ENCODE assay signal across 5 fruit fly cellular contexts in the genomic region with DNA sequence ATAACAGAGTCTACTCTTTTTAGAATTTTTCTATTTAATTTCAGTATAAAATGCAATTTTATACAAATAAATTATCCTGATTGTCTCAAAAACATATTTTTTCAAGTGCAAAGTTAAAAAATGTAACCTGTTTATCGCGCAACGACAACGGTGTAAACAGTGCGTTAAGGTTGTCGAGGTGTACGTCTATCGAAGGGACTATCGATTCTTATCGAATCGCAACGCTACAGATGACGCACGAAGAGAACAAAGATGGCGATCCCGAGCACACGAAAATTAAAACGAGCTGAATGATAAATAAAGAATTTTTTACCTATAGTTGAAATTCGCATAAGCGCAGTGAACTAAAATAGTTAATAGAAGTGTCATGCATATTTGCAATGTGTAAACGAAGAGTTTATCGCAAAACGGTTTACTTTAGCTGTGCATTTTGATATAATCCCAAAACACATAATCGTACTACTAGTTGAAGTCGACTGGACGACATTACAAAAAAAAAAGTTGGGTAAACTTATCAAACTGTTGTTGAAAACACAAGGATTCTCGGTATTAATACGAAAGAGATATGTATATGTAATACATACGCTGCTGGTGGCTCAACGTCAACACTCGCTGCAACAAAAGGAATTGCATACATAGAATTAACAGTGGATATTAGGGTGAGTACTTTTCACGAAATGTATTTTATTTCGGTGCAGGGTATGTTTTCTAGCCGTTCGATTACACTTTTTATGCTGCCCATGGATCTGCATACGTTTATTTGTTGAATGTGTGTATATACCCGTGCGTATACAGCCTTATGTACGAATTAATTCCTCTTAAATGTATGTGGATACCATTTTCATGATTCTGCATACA.
TF ChIP-seq lines count a peak whose summit lies in the region.

A gene (plus strand): TSS at position 237 of the 858 bp plus-strand sequence.

TF ChIP-seq in whole organism, adult, 20 proteins besides CTCF, POLR2A, EP300 and RAD21 (continued from another document):
- peak; percentile 63 for TF ChIP-seq CG14711 (tag; optimal IDR thresholded peaks at IDR 0.05; lab: Kevin White, UChicago)
- no peak for TF ChIP-seq Hr96 (GFP tag; optimal IDR thresholded peaks at IDR 0.05; lab: Kevin White, UChicago)
- peak; percentile 70 for TF ChIP-seq CG1620 (GFP tag; optimal IDR thresholded peaks at IDR 0.05; lab: Kevin White, UChicago)
- peak; percentile 52 for TF ChIP-seq CG12768 (GFP tag; optimal IDR thresholded peaks at IDR 0.05; lab: Kevin White, UChicago)

TF ChIP-seq in whole organism, embryonic, 481 proteins besides CTCF, POLR2A, EP300 and RAD21 (continued from another document and continues in another):
- TF ChIP-seq CG4617 (GFP tag; optimal IDR thresholded peaks at IDR 0.05; lab: Kevin White, UChicago; ENCODE audit: borderline replicate concordance) (peak; percentile 49), Oli (tag; optimal IDR thresholded peaks at IDR 0.05; lab: Kevin White, UChicago) (no peak), fu2 (GFP tag; optimal IDR thresholded peaks at IDR 0.05; lab: Kevin White, UChicago) (peak; percentile 32), knrl (GFP tag; IDR thresholded peaks at IDR 0.05; lab: Robert Waterston, UW; ENCODE audit: partially characterized antibody) (peak; percentile 50; the same call in 1 of the 3 replicates), pfk (GFP tag; optimal IDR thresholded peaks at IDR 0.05; lab: Kevin White, UChicago) (peak; percentile 86), CG9817 (tag; optimal IDR thresholded peaks at IDR 0.05; lab: Kevin White, UChicago) (no peak), CG2875 (GFP tag; optimal IDR thresholded peaks at IDR 0.05; lab: Kevin White, UChicago) (peak; percentile 25), Nf-YB (GFP tag; optimal IDR thresholded peaks at IDR 0.05; lab: Kevin White, UChicago) (peak; percentile 38), org-1 (GFP tag; optimal IDR thresholded peaks at IDR 0.05; lab: Kevin White, UChicago) (no peak), twi (tag; optimal IDR thresholded peaks at IDR 0.05; lab: Kevin White, UChicago) (peak; percentile 43), Oaz (GFP tag; IDR thresholded peaks at IDR 0.05; lab: Robert Waterston, UW) (no peak), otp (GFP tag; IDR thresholded peaks at IDR 0.05; lab: Robert Waterston, UW) (no peak; the same call in 2 of the 3 replicates), CG30431 (GFP tag; optimal IDR thresholded peaks at IDR 0.05; lab: Kevin White, UChicago) (no peak), dmrt99B (tag; optimal IDR thresholded peaks at IDR 0.05; lab: Kevin White, UChicago) (peak; percentile 63), Awh (GFP tag; IDR thresholded peaks at IDR 0.05; lab: Robert Waterston, UW) (peak; percentile 52; the same call in 1 of the 2 replicates), Poxn (GFP tag; IDR thresholded peaks at IDR 0.05; lab: Robert Waterston, UW) (no peak), CG4707 (GFP tag; optimal IDR thresholded peaks at IDR 0.05; lab: Kevin White, UChicago) (no peak), D19B (GFP tag; optimal IDR thresholded peaks at IDR 0.05; lab: Kevin White, UChicago) (peak; percentile 64), CG11696 (GFP tag; IDR thresholded peaks at IDR 0.05; lab: Robert Waterston, UW) (no peak), ind (GFP tag; optimal IDR thresholded peaks at IDR 0.05; lab: Kevin White, UChicago) (peak; percentile 51), zen2 (GFP tag; IDR thresholded peaks at IDR 0.05; lab: Robert Waterston, UW; ENCODE audit: partially characterized antibody) (no peak), HLH54F (GFP tag; optimal IDR thresholded peaks at IDR 0.05; lab: Kevin White, UChicago) (peak; percentile 65), CG6175 (GFP tag; IDR thresholded peaks at IDR 0.05; lab: Robert Waterston, UW) (no peak), CG10366 (GFP tag; IDR thresholded peaks at IDR 0.05; lab: Robert Waterston, UW) (peak; percentile 63; the same call in 1 of the 2 replicates), CG11504 (tag; optimal IDR thresholded peaks at IDR 0.05; lab: Kevin White, UChicago) (peak; percentile 72), gsb-n (tag; optimal IDR thresholded peaks at IDR 0.05; lab: Kevin White, UChicago) (peak; percentile 31), psq (GFP tag; optimal IDR thresholded peaks at IDR 0.05; lab: Kevin White, UChicago) (no peak), Kr (GFP tag; optimal IDR thresholded peaks at IDR 0.05; lab: Kevin White, UChicago) (no peak)

TF ChIP-seq in whole organism, prepupa, 60 proteins besides CTCF, POLR2A, EP300 and RAD21 (continued from another document and continues in another):
- no peak for TF ChIP-seq CG32006 (GFP tag; optimal IDR thresholded peaks at IDR 0.05; lab: Kevin White, UChicago)
- TF ChIP-seq pdm3 (GFP tag; optimal IDR thresholded peaks at IDR 0.05; lab: Kevin White, UChicago): peak; percentile 73
- no peak; the same call in 1 of the 3 replicates for TF ChIP-seq eg (GFP tag; IDR thresholded peaks at IDR 0.05; lab: Robert Waterston, UW)
- TF ChIP-seq CG9139 (GFP tag; optimal IDR thresholded peaks at IDR 0.05; lab: Kevin White, UChicago): no peak
- TF ChIP-seq Sox14 (GFP tag; optimal IDR thresholded peaks at IDR 0.05; lab: Kevin White, UChicago): peak; percentile 80
- no peak for TF ChIP-seq CG6854 (GFP tag; optimal IDR thresholded peaks at IDR 0.05; lab: Kevin White, UChicago)
- peak; percentile 11 for TF ChIP-seq CG11902 (GFP tag; optimal IDR thresholded peaks at IDR 0.05; lab: Kevin White, UChicago)
- TF ChIP-seq lz (GFP tag; optimal IDR thresholded peaks at IDR 0.05; lab: Kevin White, UChicago): peak; percentile 61
- TF ChIP-seq CG8632 (GFP tag; optimal IDR thresholded peaks at IDR 0.05; lab: Kevin White, UChicago): no peak
- TF ChIP-seq Hr4 (GFP tag; optimal IDR thresholded peaks at IDR 0.05; lab: Kevin White, UChicago): peak; percentile 54
- TF ChIP-seq Eip93F (GFP tag; optimal IDR thresholded peaks at IDR 0.05; lab: Kevin White, UChicago): peak; percentile 21
- TF ChIP-seq CG1621 (tag; optimal IDR thresholded peaks at IDR 0.05; lab: Kevin White, UChicago): no peak
- 0 out of 2 replicates have a peak, but pooled peaks have one; percentile 31 for TF ChIP-seq CG15336 (GFP tag; IDR thresholded peaks at IDR 0.05; lab: Robert Waterston, UW)
- peak; percentile 12 for TF ChIP-seq Ets21C (GFP tag; optimal IDR thresholded peaks at IDR 0.05; lab: Kevin White, UChicago)
- peak; percentile 22 for TF ChIP-seq CG10669 (GFP tag; optimal IDR thresholded peaks at IDR 0.05; lab: Kevin White, UChicago)
- peak; percentile 5 for TF ChIP-seq Sox15 (GFP tag; optimal IDR thresholded peaks at IDR 0.05; lab: Kevin White, UChicago)
- peak; percentile 4 for TF ChIP-seq Sox102F (GFP tag; optimal IDR thresholded peaks at IDR 0.05; lab: Kevin White, UChicago)
- TF ChIP-seq Ets96B (tag; optimal IDR thresholded peaks at IDR 0.05; lab: Kevin White, UChicago): peak; percentile 24
- no peak; the same call in 2 of the 3 replicates for TF ChIP-seq CG8119 (GFP tag; IDR thresholded peaks at IDR 0.05; lab: Robert Waterston, UW)
- peak; percentile 66 for TF ChIP-seq esn (GFP tag; optimal IDR thresholded peaks at IDR 0.05; lab: Kevin White, UChicago)
- TF ChIP-seq CG6163 (GFP tag; IDR thresholded peaks at IDR 0.05; lab: Robert Waterston, UW): no peak
- no peak for TF ChIP-seq svp (GFP tag; lab: Kevin White, UChicago)
- no peak for TF ChIP-seq CG4318 (GFP tag; optimal IDR thresholded peaks at IDR 0.05; lab: Kevin White, UChicago)
- peak; percentile 23 for TF ChIP-seq net (GFP tag; optimal IDR thresholded peaks at IDR 0.05; lab: Kevin White, UChicago)
- TF ChIP-seq CG6808 (GFP tag; optimal IDR thresholded peaks at IDR 0.05; lab: Kevin White, UChicago): no peak
- peak; percentile 63 for TF ChIP-seq Hr39 (GFP tag; optimal IDR thresholded peaks at IDR 0.05; lab: Kevin White, UChicago)
- no peak for TF ChIP-seq CG6276 (GFP tag; optimal IDR thresholded peaks at IDR 0.05; lab: Kevin White, UChicago)
- TF ChIP-seq CG16779 (tag; optimal IDR thresholded peaks at IDR 0.05; lab: Kevin White, UChicago): no peak
- TF ChIP-seq Gug (GFP tag; IDR thresholded peaks at IDR 0.05; lab: Robert Waterston, UW): no peak
- TF ChIP-seq salr (GFP tag; optimal IDR thresholded peaks at IDR 0.05; lab: Kevin White, UChicago): peak in 1 of 2 experiments; percentile 28
- TF ChIP-seq CG3919 (GFP tag; optimal IDR thresholded peaks at IDR 0.05; lab: Kevin White, UChicago): no peak

TF ChIP-seq in whole organism, pupa, 21 proteins besides CTCF, POLR2A, EP300 and RAD21 (continued from another document):
- TF ChIP-seq Ets98B (GFP tag; IDR thresholded peaks at IDR 0.05; lab: Robert Waterston, UW): peak; percentile 67
- TF ChIP-seq CG4496 (GFP tag; IDR thresholded peaks at IDR 0.05; lab: Robert Waterston, UW): peak; percentile 65; the same call in 2 of the 3 replicates

TF ChIP-seq in whole organism, wandering third instar larva, 38 proteins besides CTCF, POLR2A, EP300 and RAD21 (continued from another document):
- no peak for TF ChIP-seq CrebA (GFP tag; optimal IDR thresholded peaks at IDR 0.05; lab: Kevin White, UChicago; ENCODE audit: borderline replicate concordance)
- TF ChIP-seq OdsH (GFP tag; optimal IDR thresholded peaks at IDR 0.05; lab: Kevin White, UChicago): no peak
- peak; percentile 33 for TF ChIP-seq ey (GFP tag; optimal IDR thresholded peaks at IDR 0.05; lab: Kevin White, UChicago)
- peak; percentile 69 for TF ChIP-seq lola (GFP tag; optimal IDR thresholded peaks at IDR 0.05; lab: Kevin White, UChicago)
